Fruit fly (Drosophila melanogaster) whole organism, embryonic: Measurements from ENCODE around the gene gpp.

ENCODE experiments used
- Adf1 ChIP-seq: fragments of 200-800 bp; sonication (Bioruptor generic); IDR thresholded peaks from 2 replicates; pipeline ENCODE4 v1.3.6; 2022; ENCODE audit warnings: missing biosample characterization, missing genetic modification characterization
- Atf3 ChIP-seq: fragments of 200-800 bp; sonication (Bioruptor generic); optimal IDR thresholded peaks from 3 replicates; lab custom pipeline; 2016; ENCODE audit warnings: missing biosample characterization, missing genetic modification characterization
- CG12236 ChIP-seq: fragments of 200-800 bp; sonication (Bioruptor generic); optimal IDR thresholded peaks from 2 replicates; lab custom pipeline; 2016; ENCODE audit warnings: missing biosample characterization, missing genetic modification characterization
- CG12299 ChIP-seq: fragments of 200-800 bp; sonication (Bioruptor generic); optimal IDR thresholded peaks from 2 replicates; lab custom pipeline; 2018; ENCODE audit warnings: missing biosample characterization, mild to moderate bottlenecking, missing genetic modification characterization
- CG15269 ChIP-seq: fragments of 200-800 bp; sonication (Bioruptor generic); optimal IDR thresholded peaks from 2 replicates; lab custom pipeline; 2018; ENCODE audit warnings: missing biosample characterization, mild to moderate bottlenecking, missing genetic modification characterization, moderate library complexity
- CG16779 ChIP-seq: fragments of 200-800 bp; sonication (Bioruptor generic); IDR thresholded peaks from 2 replicates; pipeline ENCODE4 v1.3.6; 2022; ENCODE audit warnings: missing biosample characterization, missing genetic modification characterization
- CG2120 ChIP-seq: fragments of 200-800 bp; sonication (Bioruptor generic); optimal IDR thresholded peaks from 3 replicates; lab custom pipeline; 2016; ENCODE audit warnings: missing biosample characterization, missing genetic modification characterization
- CG2199 ChIP-seq: fragments of 200-800 bp; sonication (Bioruptor generic); IDR thresholded peaks from 3 replicates; pipeline ENCODE4 v1.3.6; 2022; ENCODE audit warnings: missing biosample characterization, missing genetic modification characterization
- CG31224 ChIP-seq: fragments of 200-800 bp; sonication (Bioruptor generic); IDR thresholded peaks from 2 replicates; pipeline ENCODE4 v1.3.6; 2022; ENCODE audit warnings: missing biosample characterization, missing genetic modification characterization
- CG3407 ChIP-seq: fragments of 200-800 bp; sonication (Bioruptor generic); optimal IDR thresholded peaks from 2 replicates; lab custom pipeline; 2018; ENCODE audit warnings: missing biosample characterization, mild to moderate bottlenecking, missing genetic modification characterization
- CG3847 ChIP-seq: fragments of 200-800 bp; sonication (Bioruptor generic); IDR thresholded peaks from 2 replicates; pipeline ENCODE4 v1.3.6; 2022; ENCODE audit warnings: missing biosample characterization, missing genetic modification characterization
- CG4404 ChIP-seq: fragments of 200-800 bp; sonication (Bioruptor generic); IDR thresholded peaks from 2 replicates; pipeline ENCODE4 v1.3.6; 2022; ENCODE audit warnings: missing biosample characterization, missing genetic modification characterization
- CG4820 ChIP-seq: fragments of 200-800 bp; sonication (Bioruptor generic); optimal IDR thresholded peaks from 3 replicates; lab custom pipeline; 2016; ENCODE audit warnings: missing biosample characterization, missing genetic modification characterization
- CG6791 ChIP-seq: fragments of 200-800 bp; sonication (Bioruptor generic); IDR thresholded peaks from 3 replicates; pipeline ENCODE4 v1.3.6; 2022; ENCODE audit warnings: missing biosample characterization, missing genetic modification characterization; ENCODE audit not compliant: partially characterized antibody
- CG7786 ChIP-seq: fragments of 200-800 bp; sonication (Bioruptor generic); optimal IDR thresholded peaks from 2 replicates; lab custom pipeline; 2016; ENCODE audit warnings: missing biosample characterization, missing genetic modification characterization
- CG8388 ChIP-seq: fragments of 200-800 bp; sonication (Bioruptor generic); optimal IDR thresholded peaks from 2 replicates; lab custom pipeline; 2019; ENCODE audit warnings: missing biosample characterization, mild to moderate bottlenecking, missing genetic modification characterization, moderate library complexity
- CG9727 ChIP-seq: fragments of 200-800 bp; sonication (Bioruptor generic); optimal IDR thresholded peaks from 3 replicates; lab custom pipeline; 2017; ENCODE audit warnings: missing biosample characterization, mild to moderate bottlenecking, missing genetic modification characterization
- Chrac-16 ChIP-seq: fragments of 200-800 bp; sonication (Bioruptor generic); optimal IDR thresholded peaks from 3 replicates; lab custom pipeline; 2016; ENCODE audit warnings: missing biosample characterization, missing genetic modification characterization
- D ChIP-seq, 2 experiments: fragments of 200-800 bp in 1 of 2; fragments of >200 bp in 1 of 2; sonication (Bioruptor generic) in 1 of 2; optimal IDR thresholded peaks; 2 replicates in 1 of 2; 3 replicates in 1 of 2; lab custom pipeline; 2017; ENCODE audit warnings: mild to moderate bottlenecking in 1 of 2, missing biosample characterization in 1 of 2, missing genetic modification characterization in 1 of 2, missing genetic modification reagents in 1 of 2
- E2f1 ChIP-seq: fragments of 200-800 bp; sonication (Bioruptor generic); IDR thresholded peaks from 2 replicates; pipeline ENCODE4 v1.3.6; 2022; ENCODE audit warnings: missing biosample characterization, missing genetic modification characterization
- Ets97D ChIP-seq: fragments of 200-800 bp; sonication (Bioruptor generic); optimal IDR thresholded peaks from 3 replicates; lab custom pipeline; 2016; ENCODE audit warnings: missing biosample characterization, missing genetic modification characterization
- Hr78 ChIP-seq, 2 experiments: fragments of 200-800 bp in 1 of 2; fragments of >200 bp in 1 of 2; sonication (Bioruptor generic) in 1 of 2; optimal IDR thresholded peaks; 2 replicates each; lab custom pipeline; 2017 to 2019; ENCODE audit warnings: missing biosample characterization in 2 of 2, missing genetic modification characterization in 2 of 2, mild to moderate bottlenecking in 1 of 2, moderate library complexity in 1 of 2
- Med ChIP-seq: fragments of 200-800 bp; sonication (Bioruptor generic); peaks from one replicate; lab custom pipeline; 2016; ENCODE audit warnings: missing biosample characterization, missing genetic modification characterization, mild to moderate bottlenecking, inconsistent platforms, moderate library complexity
- Meics ChIP-seq: fragments of 200-800 bp; sonication (Bioruptor generic); optimal IDR thresholded peaks from 2 replicates; lab custom pipeline; 2017; ENCODE audit warnings: missing biosample characterization, mild to moderate bottlenecking, missing genetic modification characterization
- Mes4 ChIP-seq: fragments of 200-800 bp; sonication (Bioruptor generic); optimal IDR thresholded peaks from 2 replicates; lab custom pipeline; 2016; ENCODE audit warnings: missing biosample characterization, missing genetic modification characterization
- Sox102F ChIP-seq: fragments of 200-800 bp; sonication (Bioruptor generic); optimal IDR thresholded peaks from 2 replicates; lab custom pipeline; 2018; ENCODE audit warnings: missing biosample characterization, mild to moderate bottlenecking, missing genetic modification characterization, moderate library complexity
- Stat92E ChIP-seq, 3 experiments: fragments of >200 bp in 2 of 3; fragments of 200-800 bp in 1 of 3; sonication (Bioruptor generic) in 1 of 3; optimal IDR thresholded peaks; 2 replicates each; lab custom pipeline; 2017 to 2019; ENCODE audit warnings: missing biosample characterization in 3 of 3, missing genetic modification characterization in 3 of 3, mild to moderate bottlenecking in 1 of 3, moderate library complexity in 1 of 3
- caup ChIP-seq: fragments of 200-800 bp; sonication (Bioruptor generic); optimal IDR thresholded peaks from 3 replicates; lab custom pipeline; 2017; ENCODE audit warnings: missing biosample characterization, mild to moderate bottlenecking, missing genetic modification characterization, moderate library complexity; ENCODE audit not compliant: severe bottlenecking
- dm ChIP-seq: fragments of 200-800 bp; sonication (Bioruptor generic); optimal IDR thresholded peaks from 3 replicates; lab custom pipeline; 2016; ENCODE audit warnings: missing biosample characterization, missing genetic modification characterization
- emc ChIP-seq: fragments of 200-800 bp; sonication (Bioruptor generic); optimal IDR thresholded peaks from 2 replicates; lab custom pipeline; 2016; ENCODE audit warnings: missing biosample characterization, missing genetic modification characterization
- eve ChIP-seq, 2 experiments: fragments of >200 bp; optimal IDR thresholded peaks; 2 replicates each; lab custom pipeline; 2017; ENCODE audit warnings: missing biosample characterization in 2 of 2, missing genetic modification characterization in 2 of 2
- eyg ChIP-seq: fragments of 200-800 bp; sonication (Bioruptor generic); optimal IDR thresholded peaks from 3 replicates; lab custom pipeline; 2016; ENCODE audit warnings: missing biosample characterization, missing genetic modification characterization
- fu2 ChIP-seq: fragments of 200-800 bp; sonication (Bioruptor generic); optimal IDR thresholded peaks from 2 replicates; lab custom pipeline; 2016; ENCODE audit warnings: missing biosample characterization, missing genetic modification characterization
- ham ChIP-seq: fragments of 200-800 bp; sonication (Bioruptor generic); IDR thresholded peaks from 2 replicates; pipeline ENCODE4 v1.3.6; 2022; ENCODE audit warnings: missing biosample characterization, missing genetic modification characterization
- ind ChIP-seq: fragments of 200-800 bp; sonication (Bioruptor generic); optimal IDR thresholded peaks from 3 replicates; lab custom pipeline; 2016; ENCODE audit warnings: missing biosample characterization, missing genetic modification characterization
- inv ChIP-seq: fragments of 200-800 bp; sonication (Bioruptor generic); IDR thresholded peaks from 2 replicates; pipeline ENCODE4 v1.3.6; 2022; ENCODE audit warnings: missing biosample characterization, missing genetic modification characterization; ENCODE audit not compliant: partially characterized antibody
- jing ChIP-seq: fragments of 200-800 bp; sonication (Bioruptor generic); optimal IDR thresholded peaks from 2 replicates; lab custom pipeline; 2018; ENCODE audit warnings: missing biosample characterization, mild to moderate bottlenecking, missing genetic modification characterization
- lmd ChIP-seq: fragments of 200-800 bp; sonication (Bioruptor generic); IDR thresholded peaks from 2 replicates; pipeline ENCODE4 v1.3.6; 2022; ENCODE audit warnings: missing biosample characterization, missing genetic modification characterization
- maf-S ChIP-seq: fragments of 200-800 bp; sonication (Bioruptor generic); optimal IDR thresholded peaks from 2 replicates; lab custom pipeline; 2016; ENCODE audit warnings: missing biosample characterization, missing genetic modification characterization
- oc ChIP-seq: fragments of 200-800 bp; sonication (Bioruptor generic); optimal IDR thresholded peaks from 2 replicates; lab custom pipeline; 2018; ENCODE audit warnings: missing biosample characterization, mild to moderate bottlenecking, missing genetic modification characterization, moderate library complexity
- otp ChIP-seq: fragments of 200-800 bp; sonication (Bioruptor generic); IDR thresholded peaks from 3 replicates; pipeline ENCODE4, ENCODE4 v1.3.6; 2022; ENCODE audit warnings: missing biosample characterization, missing genetic modification characterization
- phol ChIP-seq: fragments of 200-800 bp; sonication (Bioruptor generic); optimal IDR thresholded peaks from 3 replicates; lab custom pipeline; 2018; ENCODE audit warnings: missing biosample characterization, mild to moderate bottlenecking, missing genetic modification characterization, moderate library complexity
- tin ChIP-seq: fragments of 200-800 bp; sonication (Bioruptor generic); optimal IDR thresholded peaks from 3 replicates; lab custom pipeline; 2016; ENCODE audit warnings: missing biosample characterization, missing genetic modification characterization
- trh ChIP-seq: fragments of 200-800 bp; sonication (Bioruptor generic); optimal IDR thresholded peaks from 2 replicates; lab custom pipeline; 2016; ENCODE audit warnings: missing biosample characterization, missing genetic modification characterization
- vfl ChIP-seq: fragments of 200-800 bp; sonication (Bioruptor generic); optimal IDR thresholded peaks from 2 replicates; lab custom pipeline; 2016; ENCODE audit warnings: missing biosample characterization, missing genetic modification characterization

Gene gpp

DNA sequence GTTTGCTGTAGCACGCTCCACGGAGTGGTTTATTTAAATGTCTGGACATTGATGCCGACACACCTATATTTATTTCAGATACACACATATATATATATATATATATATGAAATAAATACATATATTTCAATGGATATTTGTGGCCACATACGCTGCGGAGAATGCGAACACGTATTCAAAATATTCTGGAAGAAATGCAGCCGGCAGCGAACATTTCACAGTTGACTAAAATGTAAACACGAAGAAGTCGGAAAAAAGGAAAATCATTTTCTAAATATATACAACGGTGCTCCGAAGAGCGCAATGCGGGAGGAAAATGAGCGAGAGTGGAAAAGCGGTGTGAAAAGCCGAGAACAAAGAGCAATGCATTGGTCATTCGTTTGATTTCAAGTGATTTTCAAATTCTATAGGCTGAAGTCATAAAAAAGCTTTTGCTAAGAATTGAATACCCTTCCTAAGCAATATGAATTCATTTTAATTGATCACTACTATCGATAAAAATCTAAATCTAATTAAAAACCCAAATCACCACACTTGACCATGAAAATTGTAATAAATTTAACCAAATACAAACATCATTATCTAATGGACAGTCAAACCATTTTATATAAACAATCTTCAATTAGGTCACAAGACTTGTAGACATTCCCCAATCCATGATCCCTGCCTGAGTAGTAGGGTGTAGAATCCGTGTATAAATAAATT is 61.1 kb downstream of the gpp start (continued):
- no peak for TF ChIP-seq caup
- no peak for TF ChIP-seq maf-S
- no peak for TF ChIP-seq E2f1
- TF ChIP-seq emc (GFP tag; lab: Kevin White, UChicago) = no peak
- no peak for TF ChIP-seq Adf1
- TF ChIP-seq Med = peak; percentile 87
- TF ChIP-seq phol (tag; lab: Kevin White, UChicago) = peak; percentile 69
- peak in 1 of 2 experiments; percentile 57 for TF ChIP-seq Hr78 (GFP tag; optimal IDR thresholded peaks at IDR 0.05; lab: Kevin White, UChicago)
- TF ChIP-seq CG31224 (GFP tag; lab: Robert Waterston, UW) = no peak
- peak; percentile 29 for TF ChIP-seq Atf3 (GFP tag; lab: Kevin White, UChicago)
- TF ChIP-seq fu2 = no peak
- TF ChIP-seq CG16779 (GFP tag; lab: Robert Waterston, UW) = no peak
- TF ChIP-seq CG15269 (tag; lab: Kevin White, UChicago) = peak; percentile 67
- TF ChIP-seq CG4820 (GFP tag; lab: Kevin White, UChicago) = no peak
- peak in 1 of 3 experiments; percentile 7 for TF ChIP-seq Stat92E (GFP tag; optimal IDR thresholded peaks at IDR 0.05; lab: Kevin White, UChicago)
- TF ChIP-seq CG12236 (GFP tag; lab: Kevin White, UChicago) = peak; percentile 30
- TF ChIP-seq ham (GFP tag; lab: Robert Waterston, UW) = no peak
- TF ChIP-seq eyg (GFP tag; lab: Kevin White, UChicago) = no peak
- 0 out of 3 replicates have a peak, but pooled peaks have one; percentile 72 for TF ChIP-seq CG2199 (GFP tag; lab: Robert Waterston, UW)
- no peak for TF ChIP-seq otp (GFP tag; lab: Robert Waterston, UW)
- no peak for TF ChIP-seq CG6791 (GFP tag; lab: Robert Waterston, UW)
- TF ChIP-seq CG7786 (GFP tag; lab: Kevin White, UChicago) = peak; percentile 11
- no peak for TF ChIP-seq vfl (GFP tag; lab: Kevin White, UChicago)
- TF ChIP-seq CG8388 (GFP tag; lab: Kevin White, UChicago) = peak; percentile 69
- no peak for TF ChIP-seq CG4404
- TF ChIP-seq oc (tag; lab: Kevin White, UChicago) = peak; percentile 59
- no peak for TF ChIP-seq Chrac-16 (GFP tag; lab: Kevin White, UChicago)
- TF ChIP-seq Mes4 = peak; percentile 36
- peak; percentile 10 for TF ChIP-seq CG9727 (GFP tag; lab: Kevin White, UChicago)
- TF ChIP-seq inv (GFP tag; lab: Robert Waterston, UW) = no peak
- TF ChIP-seq CG3847 = 0 out of 2 replicates have a peak, but pooled peaks have one; percentile 7
- TF ChIP-seq CG2120 = peak; percentile 44
- peak; percentile 46 for TF ChIP-seq CG12299 (tag; lab: Kevin White, UChicago)
- TF ChIP-seq jing = peak; percentile 4
- no peak for TF ChIP-seq Ets97D
- peak; percentile 4 for TF ChIP-seq dm (GFP tag; lab: Kevin White, UChicago)
- TF ChIP-seq eve (GFP tag; optimal IDR thresholded peaks at IDR 0.05; lab: Kevin White, UChicago) = peak in 1 of 2 experiments; percentile 86
- no peak for TF ChIP-seq D (optimal IDR thresholded peaks at IDR 0.05; lab: Kevin White, UChicago)
- no peak for TF ChIP-seq D (GFP tag; optimal IDR thresholded peaks at IDR 0.05; lab: Kevin White, UChicago)
- TF ChIP-seq ind (GFP tag; lab: Kevin White, UChicago) = peak; percentile 29
- TF ChIP-seq trh (GFP tag; lab: Kevin White, UChicago) = peak; percentile 10
- TF ChIP-seq tin (GFP tag; lab: Kevin White, UChicago) = no peak
- TF ChIP-seq lmd (GFP tag; lab: Robert Waterston, UW) = peak; percentile 35
- peak; percentile 35 for TF ChIP-seq CG3407 (GFP tag; lab: Kevin White, UChicago)
- no peak for TF ChIP-seq Meics
- TF ChIP-seq Sox102F (GFP tag; lab: Kevin White, UChicago) = peak; percentile 81
